Fruit fly (Drosophila melanogaster) whole organism, embryonic: ENCODE results near the gene CG16710.

Experiments used
- Bdp1 ChIP-seq: fragments of 200-800 bp; sonication (Bioruptor generic); optimal IDR thresholded peaks from 3 replicates; lab custom pipeline; 2016; ENCODE audit warnings: missing biosample characterization, missing genetic modification characterization
- Bgb ChIP-seq: fragments of 200-800 bp; sonication (Bioruptor generic); IDR thresholded peaks from 2 replicates; pipeline ENCODE4 v1.3.6; 2022; ENCODE audit warnings: missing biosample characterization, missing genetic modification characterization; ENCODE audit not compliant: partially characterized antibody
- CG10147 ChIP-seq: fragments of 200-800 bp; sonication (Bioruptor generic); optimal IDR thresholded peaks from 2 replicates; lab custom pipeline; 2019; ENCODE audit warnings: missing biosample characterization, mild to moderate bottlenecking, missing genetic modification characterization, moderate library complexity
- CG10321 ChIP-seq: fragments of 200-800 bp; sonication (Bioruptor generic); IDR thresholded peaks from 2 replicates; pipeline ENCODE4 v1.3.6; 2022; ENCODE audit warnings: missing biosample characterization, missing genetic modification characterization
- CG11695 ChIP-seq: fragments of 200-800 bp; sonication (Bioruptor generic); IDR thresholded peaks from 3 replicates; pipeline ENCODE4 v1.3.6; 2022; ENCODE audit warnings: missing biosample characterization, missing genetic modification characterization
- CG11723 ChIP-seq: fragments of 200-800 bp; sonication (Bioruptor generic); optimal IDR thresholded peaks from 2 replicates; lab custom pipeline; 2017; ENCODE audit warnings: missing biosample characterization, mild to moderate bottlenecking, missing genetic modification characterization
- CG12219 ChIP-seq: fragments of 200-800 bp; sonication (Bioruptor generic); optimal IDR thresholded peaks from 3 replicates; lab custom pipeline; 2018; ENCODE audit warnings: missing biosample characterization, mild to moderate bottlenecking, missing genetic modification characterization
- CG14050 ChIP-seq: fragments of 200-800 bp; sonication (Bioruptor generic); IDR thresholded peaks from 3 replicates; pipeline ENCODE4 v1.3.6; 2022; ENCODE audit warnings: missing biosample characterization, missing genetic modification characterization
- CG15601 ChIP-seq: fragments of 200-800 bp; sonication (Bioruptor generic); optimal IDR thresholded peaks from 3 replicates; lab custom pipeline; 2019; ENCODE audit warnings: missing biosample characterization, mild to moderate bottlenecking, missing genetic modification characterization, moderate library complexity
- CG17359 ChIP-seq: fragments of 200-800 bp; sonication (Bioruptor generic); optimal IDR thresholded peaks from 3 replicates; lab custom pipeline; 2018; ENCODE audit warnings: missing biosample characterization, mild to moderate bottlenecking, missing genetic modification characterization, moderate library complexity
- CG17912 ChIP-seq: fragments of 200-800 bp; sonication (Bioruptor generic); optimal IDR thresholded peaks from 2 replicates; lab custom pipeline; 2018; ENCODE audit warnings: missing biosample characterization, mild to moderate bottlenecking, missing genetic modification characterization
- CG2199 ChIP-seq: fragments of 200-800 bp; sonication (Bioruptor generic); IDR thresholded peaks from 3 replicates; pipeline ENCODE4 v1.3.6; 2022; ENCODE audit warnings: missing biosample characterization, missing genetic modification characterization
- CG2889 ChIP-seq: fragments of 200-800 bp; sonication (Bioruptor generic); IDR thresholded peaks from 3 replicates; pipeline ENCODE4 v1.3.6; 2022; ENCODE audit warnings: missing biosample characterization, missing genetic modification characterization
- CG4360 ChIP-seq: fragments of 200-800 bp; sonication (Bioruptor generic); IDR thresholded peaks from 2 replicates; pipeline ENCODE4 v1.3.6; 2022; ENCODE audit warnings: missing biosample characterization, missing genetic modification characterization
- CG43689 ChIP-seq: fragments of 200-800 bp; sonication (Bioruptor generic); IDR thresholded peaks from 2 replicates; pipeline ENCODE4 v1.3.6; 2022; ENCODE audit warnings: missing biosample characterization, missing genetic modification characterization
- CG7839 ChIP-seq: fragments of 200-800 bp; sonication (Bioruptor generic); optimal IDR thresholded peaks from 3 replicates; lab custom pipeline; 2018; ENCODE audit warnings: missing biosample characterization, mild to moderate bottlenecking, missing genetic modification characterization, moderate library complexity
- CG9215 ChIP-seq: fragments of 200-800 bp; sonication (Bioruptor generic); IDR thresholded peaks from 2 replicates; pipeline ENCODE4 v1.3.6; 2022; ENCODE audit warnings: missing biosample characterization, missing genetic modification characterization
- CG9932 ChIP-seq: fragments of 200-800 bp; sonication (Bioruptor generic); IDR thresholded peaks from 2 replicates; pipeline ENCODE4 v1.3.6; 2022; ENCODE audit warnings: missing biosample characterization, missing genetic modification characterization
- Dll ChIP-seq: fragments of 200-800 bp; sonication (Bioruptor generic); IDR thresholded peaks from 4 replicates; pipeline ENCODE4 v1.3.6; 2022; ENCODE audit warnings: missing biosample characterization, missing genetic modification characterization; ENCODE audit not compliant: partially characterized antibody
- E2f2 ChIP-seq: fragments of 200-800 bp; sonication (Bioruptor generic); IDR thresholded peaks from 2 replicates; pipeline ENCODE4 v1.3.6; 2022; ENCODE audit warnings: missing biosample characterization, missing genetic modification characterization
- Eip74EF ChIP-seq, 2 experiments: fragments of 200-800 bp in 1 of 2; fragments of >200 bp in 1 of 2; sonication (Bioruptor generic) in 1 of 2; optimal IDR thresholded peaks; 2 replicates each; lab custom pipeline; 2017 to 2019; ENCODE audit warnings: missing biosample characterization in 2 of 2, missing genetic modification characterization in 2 of 2, mild to moderate bottlenecking in 1 of 2, moderate library complexity in 1 of 2
- Fer1 ChIP-seq: fragments of 200-800 bp; sonication (Bioruptor generic); optimal IDR thresholded peaks from 2 replicates; lab custom pipeline; 2017; ENCODE audit warnings: missing biosample characterization, mild to moderate bottlenecking, missing genetic modification characterization
- HmgZ ChIP-seq: fragments of 200-800 bp; sonication (Bioruptor generic); optimal IDR thresholded peaks from 2 replicates; lab custom pipeline; 2018; ENCODE audit warnings: missing biosample characterization, mild to moderate bottlenecking, missing genetic modification characterization
- Kr ChIP-seq: fragments of 200-800 bp; sonication (Bioruptor generic); optimal IDR thresholded peaks from 2 replicates; lab custom pipeline; 2017; ENCODE audit warnings: missing biosample characterization, mild to moderate bottlenecking, missing genetic modification characterization
- NK7.1 ChIP-seq: fragments of 200-800 bp; sonication (Bioruptor generic); optimal IDR thresholded peaks from 3 replicates; lab custom pipeline; 2016; ENCODE audit warnings: missing biosample characterization, missing genetic modification characterization
- Oli ChIP-seq: fragments of 200-800 bp; sonication (Bioruptor generic); optimal IDR thresholded peaks from 2 replicates; lab custom pipeline; 2018; ENCODE audit warnings: missing biosample characterization, mild to moderate bottlenecking, missing genetic modification characterization, moderate library complexity
- Pdp1 ChIP-seq, 2 experiments: fragments of 200-800 bp; sonication (Bioruptor generic); optimal IDR thresholded peaks; 3 replicates each; lab custom pipeline; 2016; ENCODE audit warnings: missing biosample characterization in 2 of 2, missing genetic modification characterization in 2 of 2, mild to moderate bottlenecking in 1 of 2, moderate library complexity in 1 of 2
- Scr ChIP-seq: fragments of 200-800 bp; sonication (Bioruptor generic); IDR thresholded peaks from 2 replicates; pipeline ENCODE4 v1.3.6; 2022; ENCODE audit warnings: missing biosample characterization, missing genetic modification characterization; ENCODE audit not compliant: partially characterized antibody
- Sox100B ChIP-seq: fragments of 200-800 bp; sonication (Bioruptor generic); optimal IDR thresholded peaks from 3 replicates; lab custom pipeline; 2018; ENCODE audit warnings: missing biosample characterization, mild to moderate bottlenecking, missing genetic modification characterization
- Ssrp ChIP-seq: fragments of 200-800 bp; sonication (Bioruptor generic); optimal IDR thresholded peaks from 2 replicates; lab custom pipeline; 2018; ENCODE audit warnings: missing biosample characterization, mild to moderate bottlenecking, missing genetic modification characterization, moderate library complexity
- Trl ChIP-seq, 3 experiments: fragments of >200 bp in 2 of 3; fragments of 200-800 bp in 1 of 3; sonication (Bioruptor generic) in 1 of 3; optimal IDR thresholded peaks; 2 replicates in 1 of 3; 3 replicates in 2 of 3; lab custom pipeline; 2016 to 2017; ENCODE audit warnings: missing biosample characterization in 1 of 3, missing genetic modification characterization in 1 of 3
- Xrp1 ChIP-seq: fragments of 200-800 bp; sonication (Bioruptor generic); IDR thresholded peaks from 2 replicates; pipeline ENCODE4 v1.3.6; 2022; ENCODE audit warnings: missing biosample characterization, missing genetic modification characterization
- ac ChIP-seq: fragments of 200-800 bp; sonication (Bioruptor generic); optimal IDR thresholded peaks from 3 replicates; lab custom pipeline; 2017; ENCODE audit warnings: missing biosample characterization, mild to moderate bottlenecking, missing genetic modification characterization
- bigmax ChIP-seq: fragments of 200-800 bp; sonication (Bioruptor generic); optimal IDR thresholded peaks from 2 replicates; lab custom pipeline; 2018; ENCODE audit warnings: missing biosample characterization, mild to moderate bottlenecking, missing genetic modification characterization
- bowl ChIP-seq: fragments of 200-800 bp; sonication (Bioruptor generic); IDR thresholded peaks from 2 replicates; pipeline ENCODE4 v1.3.6; 2022; ENCODE audit warnings: missing biosample characterization, missing genetic modification characterization
- cad ChIP-seq: fragments of >200 bp; optimal IDR thresholded peaks from 2 replicates; lab custom pipeline; 2017; ENCODE audit warnings: missing biosample characterization, missing genetic modification characterization
- caup ChIP-seq: fragments of 200-800 bp; sonication (Bioruptor generic); optimal IDR thresholded peaks from 3 replicates; lab custom pipeline; 2017; ENCODE audit warnings: missing biosample characterization, mild to moderate bottlenecking, missing genetic modification characterization, moderate library complexity; ENCODE audit not compliant: severe bottlenecking
- ems ChIP-seq: fragments of 200-800 bp; sonication (Bioruptor generic); optimal IDR thresholded peaks from 3 replicates; lab custom pipeline; 2016; ENCODE audit warnings: missing biosample characterization, missing genetic modification characterization
- klu ChIP-seq: fragments of 200-800 bp; sonication (Bioruptor generic); IDR thresholded peaks from 2 replicates; pipeline ENCODE4 v1.3.6; 2022; ENCODE audit warnings: missing biosample characterization, missing genetic modification characterization
- nerfin-1 ChIP-seq: fragments of 200-800 bp; sonication (Bioruptor generic); optimal IDR thresholded peaks from 3 replicates; lab custom pipeline; 2019; ENCODE audit warnings: missing biosample characterization, mild to moderate bottlenecking, missing genetic modification characterization, moderate library complexity
- p53 ChIP-seq: fragments of 200-800 bp; sonication (Bioruptor generic); optimal IDR thresholded peaks from 2 replicates; lab custom pipeline; 2016; ENCODE audit warnings: missing biosample characterization, missing genetic modification characterization
- pum ChIP-seq: fragments of 200-800 bp; sonication (Bioruptor generic); optimal IDR thresholded peaks from 2 replicates; lab custom pipeline; 2016; ENCODE audit warnings: missing biosample characterization, missing genetic modification characterization
- pzg ChIP-seq: fragments of 200-800 bp; sonication (Bioruptor generic); optimal IDR thresholded peaks from 3 replicates; lab custom pipeline; 2018; ENCODE audit warnings: missing biosample characterization, mild to moderate bottlenecking, missing genetic modification characterization, moderate library complexity
- sc ChIP-seq, 3 experiments: fragments of >200 bp in 2 of 3; fragments of 200-800 bp in 1 of 3; sonication (Bioruptor generic) in 1 of 3; optimal IDR thresholded peaks; 2 replicates in 2 of 3; 3 replicates in 1 of 3; lab custom pipeline; 2017; ENCODE audit warnings: mild to moderate bottlenecking in 1 of 3, missing biosample characterization in 1 of 3, missing genetic modification characterization in 1 of 3, missing genetic modification reagents in 1 of 3
- sens ChIP-seq: fragments of 200-800 bp; sonication (Bioruptor generic); peaks from one replicate; lab custom pipeline; 2016; ENCODE audit warnings: missing biosample characterization, missing genetic modification characterization
- sens-2 ChIP-seq: fragments of 200-800 bp; sonication (Bioruptor generic); IDR thresholded peaks from 2 replicates; pipeline ENCODE4 v1.3.6; 2022; ENCODE audit warnings: missing biosample characterization, missing genetic modification characterization
- sqz ChIP-seq: fragments of 200-800 bp; sonication (Bioruptor generic); optimal IDR thresholded peaks from 3 replicates; lab custom pipeline; 2018; ENCODE audit warnings: missing biosample characterization, mild to moderate bottlenecking, missing genetic modification characterization
- wek ChIP-seq: fragments of 200-800 bp; sonication (Bioruptor generic); optimal IDR thresholded peaks from 3 replicates; lab custom pipeline; 2018; ENCODE audit warnings: missing biosample characterization, mild to moderate bottlenecking, missing genetic modification characterization, moderate library complexity

CG16710 gene

dm6 chr3R:23723381-23724034 lies 41.2 kb downstream of the CG16710 start (continued):
- TF ChIP-seq CG9215 (no peak), CG14050 (peak; percentile 69; the same call in 2 of the 3 replicates), NK7.1 (GFP tag; lab: Kevin White, UChicago) (no peak), CG17912 (GFP tag; lab: Kevin White, UChicago) (peak; percentile 32), HmgZ (tag; lab: Kevin White, UChicago) (peak; percentile 15), Eip74EF (GFP tag; optimal IDR thresholded peaks at IDR 0.05; lab: Kevin White, UChicago) (no peak), Fer1 (GFP tag; lab: Kevin White, UChicago) (peak; percentile 80), CG12219 (peak; percentile 14), CG4360 (GFP tag; lab: Robert Waterston, UW) (peak; percentile 69), pzg (GFP tag; lab: Kevin White, UChicago) (no peak), Kr (GFP tag; lab: Kevin White, UChicago) (no peak), CG7839 (tag; lab: Kevin White, UChicago) (peak; percentile 22), sqz (GFP tag; lab: Kevin White, UChicago) (peak; percentile 49), Scr (GFP tag; lab: Robert Waterston, UW) (no peak), CG43689 (GFP tag; lab: Robert Waterston, UW) (no peak), CG10321 (GFP tag; lab: Robert Waterston, UW) (peak; percentile 51), CG15601 (tag; lab: Kevin White, UChicago) (peak; percentile 60), sens (GFP tag; lab: Kevin White, UChicago) (peak; percentile 93), CG2889 (no peak), Oli (tag; lab: Kevin White, UChicago) (no peak), pum (GFP tag; lab: Kevin White, UChicago) (peak; percentile 10), sc (optimal IDR thresholded peaks at IDR 0.05; lab: Kevin White, UChicago) (no peak), sc (GFP tag; optimal IDR thresholded peaks at IDR 0.05; lab: Kevin White, UChicago) (peak; percentile 43), CG10147 (GFP tag; lab: Kevin White, UChicago) (no peak), bowl (GFP tag; lab: Robert Waterston, UW) (peak; percentile 49; the same call in 1 of the 2 replicates), CG11723 (GFP tag; lab: Kevin White, UChicago) (peak; percentile 51), CG11695 (GFP tag; lab: Robert Waterston, UW) (peak; percentile 44; the same call in 1 of the 3 replicates), p53 (GFP tag; lab: Kevin White, UChicago) (peak; percentile 61), CG9932 (GFP tag; lab: Robert Waterston, UW) (0 out of 2 replicates have a peak, but pooled peaks have one; percentile 5), sens-2 (GFP tag; lab: Robert Waterston, UW) (no peak), caup (GFP tag; lab: Kevin White, UChicago) (peak; percentile 27), wek (GFP tag; lab: Kevin White, UChicago) (peak; percentile 83), cad (GFP tag; lab: Kevin White, UChicago) (no peak), Bgb (peak; percentile 49; the same call in 1 of the 2 replicates), Dll (GFP tag; lab: Robert Waterston, UW) (no peak), bigmax (GFP tag; lab: Kevin White, UChicago) (peak; percentile 26), Ssrp (tag; lab: Kevin White, UChicago) (no peak), E2f2 (peak; percentile 36; the same call in 1 of the 2 replicates), Trl (optimal IDR thresholded peaks at IDR 0.05; lab: Kevin White, UChicago) (peak; percentile 68 to 89), Trl (GFP tag; optimal IDR thresholded peaks at IDR 0.05; lab: Kevin White, UChicago) (peak; percentile 83), klu (no peak), CG17359 (tag; lab: Kevin White, UChicago) (peak; percentile 84), ems (GFP tag; lab: Kevin White, UChicago) (peak; percentile 23), Pdp1 (GFP tag; optimal IDR thresholded peaks at IDR 0.05; lab: Kevin White, UChicago) (peak; percentile 29 to 89), ac (GFP tag; lab: Kevin White, UChicago) (no peak), Sox100B (peak; percentile 64), Bdp1 (GFP tag; lab: Kevin White, UChicago) (peak; percentile 20), Xrp1 (peak; percentile 90), CG2199 (GFP tag; lab: Robert Waterston, UW) (0 out of 3 replicates have a peak, but pooled peaks have one; percentile 42), nerfin-1 (tag; lab: Kevin White, UChicago) (peak; percentile 54)
